Fruit fly (Drosophila melanogaster) whole organism, embryonic: Measurements from ENCODE around the gene CG43407.

ENCODE experiments used
- Awh ChIP-seq: fragments of 200-800 bp; sonication (Bioruptor generic); IDR thresholded peaks from 2 replicates; pipeline ENCODE4, ENCODE4 v1.3.6; 2022; ENCODE audit warnings: missing biosample characterization, missing genetic modification characterization
- CG14441 ChIP-seq: fragments of 200-800 bp; sonication (Bioruptor generic); IDR thresholded peaks from 2 replicates; pipeline ENCODE4 v1.3.6; 2022; ENCODE audit warnings: missing biosample characterization, missing genetic modification characterization
- CG14710 ChIP-seq: fragments of 200-800 bp; sonication (Bioruptor generic); optimal IDR thresholded peaks from 3 replicates; lab custom pipeline; 2019; ENCODE audit warnings: missing biosample characterization, mild to moderate bottlenecking, missing genetic modification characterization, moderate library complexity
- CG1647 ChIP-seq: fragments of 200-800 bp; sonication (Bioruptor generic); optimal IDR thresholded peaks from 3 replicates; lab custom pipeline; 2016; ENCODE audit warnings: missing biosample characterization, missing genetic modification characterization
- CG16813 ChIP-seq: fragments of 200-800 bp; sonication (Bioruptor generic); IDR thresholded peaks from 3 replicates; pipeline ENCODE4 v1.3.6; 2022; ENCODE audit warnings: missing biosample characterization, missing genetic modification characterization; ENCODE audit not compliant: partially characterized antibody
- CG17385 ChIP-seq: fragments of 200-800 bp; sonication (Bioruptor generic); optimal IDR thresholded peaks from 3 replicates; lab custom pipeline; 2018; ENCODE audit warnings: missing biosample characterization, mild to moderate bottlenecking, missing genetic modification characterization
- CG18262 ChIP-seq: fragments of 200-800 bp; optimal IDR thresholded peaks from 3 replicates; lab custom pipeline; 2019; ENCODE audit warnings: missing biosample characterization, mild to moderate bottlenecking, missing genetic modification characterization, moderate library complexity
- CG30431 ChIP-seq: fragments of 200-800 bp; sonication (Bioruptor generic); optimal IDR thresholded peaks from 2 replicates; lab custom pipeline; 2017; ENCODE audit warnings: missing biosample characterization, missing genetic modification characterization
- CG3163 ChIP-seq: fragments of 200-800 bp; sonication (Bioruptor generic); optimal IDR thresholded peaks from 3 replicates; lab custom pipeline; 2016; ENCODE audit warnings: missing biosample characterization, missing genetic modification characterization
- CG32767 ChIP-seq: fragments of 200-800 bp; sonication (Bioruptor generic); IDR thresholded peaks from 2 replicates; pipeline ENCODE4 v1.3.6; 2022; ENCODE audit warnings: missing biosample characterization, missing genetic modification characterization
- CG3847 ChIP-seq: fragments of 200-800 bp; sonication (Bioruptor generic); IDR thresholded peaks from 2 replicates; pipeline ENCODE4 v1.3.6; 2022; ENCODE audit warnings: missing biosample characterization, missing genetic modification characterization
- CG4282 ChIP-seq: fragments of 200-800 bp; sonication (Bioruptor generic); optimal IDR thresholded peaks from 2 replicates; lab custom pipeline; 2016; ENCODE audit warnings: missing biosample characterization, missing genetic modification characterization
- CG6272 ChIP-seq: fragments of 200-800 bp; sonication (Bioruptor generic); IDR thresholded peaks from 2 replicates; pipeline ENCODE4 v1.3.6; 2022; ENCODE audit warnings: missing biosample characterization, missing genetic modification characterization
- CG6654 ChIP-seq: fragments of 200-800 bp; sonication (Bioruptor generic); optimal IDR thresholded peaks from 2 replicates; lab custom pipeline; 2017; ENCODE audit warnings: missing biosample characterization, mild to moderate bottlenecking, missing genetic modification characterization
- CG8281 ChIP-seq: fragments of 200-800 bp; sonication (Bioruptor generic); optimal IDR thresholded peaks from 2 replicates; lab custom pipeline; 2018; ENCODE audit warnings: missing biosample characterization, mild to moderate bottlenecking, missing genetic modification characterization, moderate library complexity
- CrebB ChIP-seq: fragments of 200-800 bp; sonication (Bioruptor generic); optimal IDR thresholded peaks from 3 replicates; lab custom pipeline; 2018; ENCODE audit warnings: missing biosample characterization, mild to moderate bottlenecking, missing genetic modification characterization
- Dip2 ChIP-seq: fragments of 200-800 bp; sonication (Bioruptor generic); IDR thresholded peaks from 2 replicates; pipeline ENCODE4 v1.3.6; 2022; ENCODE audit warnings: missing biosample characterization, missing genetic modification characterization
- Dll ChIP-seq: fragments of 200-800 bp; sonication (Bioruptor generic); IDR thresholded peaks from 4 replicates; pipeline ENCODE4 v1.3.6; 2022; ENCODE audit warnings: missing biosample characterization, missing genetic modification characterization; ENCODE audit not compliant: partially characterized antibody
- HLHmδ ChIP-seq: fragments of 200-800 bp; sonication (Bioruptor generic); optimal IDR thresholded peaks from 2 replicates; lab custom pipeline; 2018; ENCODE audit warnings: missing biosample characterization, mild to moderate bottlenecking, missing genetic modification characterization, moderate library complexity
- Hey ChIP-seq: fragments of 200-800 bp; sonication (Bioruptor generic); optimal IDR thresholded peaks from 3 replicates; lab custom pipeline; 2018; ENCODE audit warnings: missing biosample characterization, mild to moderate bottlenecking, missing genetic modification characterization
- HmgD ChIP-seq: fragments of 200-800 bp; sonication (Bioruptor generic); optimal IDR thresholded peaks from 3 replicates; lab custom pipeline; 2016; ENCODE audit warnings: missing biosample characterization, missing genetic modification characterization
- Kr ChIP-seq: fragments of 200-800 bp; sonication (Bioruptor generic); optimal IDR thresholded peaks from 2 replicates; lab custom pipeline; 2017; ENCODE audit warnings: missing biosample characterization, mild to moderate bottlenecking, missing genetic modification characterization
- Lpt ChIP-seq: fragments of >200 bp; optimal IDR thresholded peaks from 2 replicates; lab custom pipeline; 2018; ENCODE audit warnings: missing biosample characterization, missing genetic modification characterization
- MBD-R2 ChIP-seq: fragments of 200-800 bp; sonication (Bioruptor generic); IDR thresholded peaks from 2 replicates; pipeline ENCODE4 v1.3.6; 2022; ENCODE audit warnings: missing biosample characterization, missing genetic modification characterization
- Mad ChIP-seq: fragments of 200-800 bp; sonication (Bioruptor generic); optimal IDR thresholded peaks from 2 replicates; lab custom pipeline; 2016; ENCODE audit warnings: missing biosample characterization, missing genetic modification characterization
- Mes4 ChIP-seq: fragments of 200-800 bp; sonication (Bioruptor generic); optimal IDR thresholded peaks from 2 replicates; lab custom pipeline; 2016; ENCODE audit warnings: missing biosample characterization, missing genetic modification characterization
- Mrtf ChIP-seq: fragments of 200-800 bp; sonication (Bioruptor generic); IDR thresholded peaks from 3 replicates; pipeline ENCODE4 v1.3.6; 2022; ENCODE audit warnings: missing biosample characterization, missing genetic modification characterization
- Oaz ChIP-seq: fragments of 200-800 bp; sonication (Bioruptor generic); IDR thresholded peaks from 2 replicates; pipeline ENCODE4 v1.3.6; 2022; ENCODE audit warnings: missing biosample characterization, missing genetic modification characterization
- Oli ChIP-seq: fragments of 200-800 bp; sonication (Bioruptor generic); optimal IDR thresholded peaks from 2 replicates; lab custom pipeline; 2018; ENCODE audit warnings: missing biosample characterization, mild to moderate bottlenecking, missing genetic modification characterization, moderate library complexity
- Side ChIP-seq: fragments of 200-800 bp; sonication (Bioruptor generic); optimal IDR thresholded peaks from 2 replicates; lab custom pipeline; 2016; ENCODE audit warnings: missing biosample characterization, missing genetic modification characterization
- Sin3A ChIP-seq: fragments of >200 bp; optimal IDR thresholded peaks from 2 replicates; lab custom pipeline; 2018
- Vsx1 ChIP-seq: fragments of 200-800 bp; sonication (Bioruptor generic); optimal IDR thresholded peaks from 2 replicates; lab custom pipeline; 2017; ENCODE audit warnings: missing biosample characterization, mild to moderate bottlenecking, missing genetic modification characterization, missing genetic modification reagents
- ato ChIP-seq: fragments of 200-800 bp; sonication (Bioruptor generic); IDR thresholded peaks from 2 replicates; pipeline ENCODE4 v1.3.6; 2022; ENCODE audit warnings: missing biosample characterization, missing genetic modification characterization; ENCODE audit not compliant: partially characterized antibody
- cas ChIP-seq: fragments of 200-800 bp; sonication (Bioruptor generic); IDR thresholded peaks from 2 replicates; pipeline ENCODE4 v1.3.6; 2022; ENCODE audit warnings: missing biosample characterization, missing genetic modification characterization
- chm ChIP-seq: fragments of 200-800 bp; sonication (Bioruptor generic); IDR thresholded peaks from 2 replicates; pipeline ENCODE4 v1.3.6; 2022; ENCODE audit warnings: missing biosample characterization, missing genetic modification characterization
- exex ChIP-seq: fragments of 200-800 bp; sonication (Bioruptor generic); optimal IDR thresholded peaks from 4 replicates; lab custom pipeline; 2018; ENCODE audit warnings: missing biosample characterization, mild to moderate bottlenecking, missing genetic modification characterization, moderate library complexity
- grau ChIP-seq: fragments of 200-800 bp; optimal IDR thresholded peaks from 3 replicates; lab custom pipeline; 2019; ENCODE audit warnings: missing biosample characterization, mild to moderate bottlenecking, missing genetic modification characterization, moderate library complexity
- gro ChIP-seq: fragments of 200-800 bp; sonication (Bioruptor generic); optimal IDR thresholded peaks from 2 replicates; lab custom pipeline; 2016; ENCODE audit warnings: missing biosample characterization, missing genetic modification characterization
- hb ChIP-seq: fragments of 200-800 bp; sonication (Bioruptor generic); IDR thresholded peaks from 3 replicates; pipeline ENCODE4 v1.3.6; 2022; ENCODE audit warnings: missing biosample characterization, missing genetic modification characterization; ENCODE audit not compliant: partially characterized antibody
- ken ChIP-seq: fragments of 200-800 bp; sonication (Bioruptor generic); IDR thresholded peaks from 3 replicates; pipeline ENCODE4 v1.3.6; 2022; ENCODE audit warnings: missing biosample characterization, missing genetic modification characterization
- onecut ChIP-seq: fragments of 200-800 bp; sonication (Bioruptor generic); IDR thresholded peaks from 2 replicates; pipeline ENCODE4 v1.3.6; 2022; ENCODE audit warnings: missing biosample characterization, missing genetic modification characterization
- pan ChIP-seq, 4 experiments: fragments of >200 bp in 3 of 4; fragments of 200-800 bp in 1 of 4; sonication (Bioruptor generic) in 1 of 4; optimal IDR thresholded peaks in 3 of 4; IDR thresholded peaks in 1 of 4; 2 replicates each; pipeline versions ENCODE4 v1.3.6 to Lab custom; 2017 to 2022; ENCODE audit warnings: missing biosample characterization in 2 of 4, missing genetic modification characterization in 2 of 4, mixed read lengths in 1 of 4
- pfk ChIP-seq: fragments of 200-800 bp; sonication (Bioruptor generic); optimal IDR thresholded peaks from 2 replicates; lab custom pipeline; 2018; ENCODE audit warnings: missing biosample characterization, mild to moderate bottlenecking, missing genetic modification characterization, moderate library complexity
- prd ChIP-seq, 3 experiments: fragments of >200 bp in 2 of 3; fragments of 200-800 bp in 1 of 3; sonication (Bioruptor generic) in 1 of 3; optimal IDR thresholded peaks in 2 of 3; IDR thresholded peaks in 1 of 3; 2 replicates in 2 of 3; 3 replicates in 1 of 3; pipeline versions ENCODE4 v1.3.6 to Lab custom; 2017 to 2022; ENCODE audit warnings: missing biosample characterization in 1 of 3, missing genetic modification characterization in 1 of 3
- run ChIP-seq: fragments of 200-800 bp; sonication (Bioruptor generic); optimal IDR thresholded peaks from 3 replicates; lab custom pipeline; 2018; ENCODE audit warnings: missing biosample characterization, mild to moderate bottlenecking, missing genetic modification characterization
- sima ChIP-seq: fragments of 200-800 bp; sonication (Bioruptor generic); optimal IDR thresholded peaks from 2 replicates; lab custom pipeline; 2016; ENCODE audit warnings: missing biosample characterization, missing genetic modification characterization
- sisA ChIP-seq: fragments of 200-800 bp; sonication (Bioruptor generic); IDR thresholded peaks from 2 replicates; pipeline ENCODE4 v1.3.6; 2022; ENCODE audit warnings: missing biosample characterization, missing genetic modification characterization
- ssp ChIP-seq: fragments of 200-800 bp; sonication (Bioruptor generic); IDR thresholded peaks from 2 replicates; pipeline ENCODE4 v1.3.6; 2022; ENCODE audit warnings: missing biosample characterization, missing genetic modification characterization
- wdn ChIP-seq: fragments of 200-800 bp; sonication (Bioruptor generic); IDR thresholded peaks from 2 replicates; pipeline ENCODE4 v1.3.6; 2022; ENCODE audit warnings: missing biosample characterization, missing genetic modification characterization
- wek ChIP-seq: fragments of 200-800 bp; sonication (Bioruptor generic); optimal IDR thresholded peaks from 3 replicates; lab custom pipeline; 2018; ENCODE audit warnings: missing biosample characterization, mild to moderate bottlenecking, missing genetic modification characterization, moderate library complexity

Gene CG43407

DNA sequence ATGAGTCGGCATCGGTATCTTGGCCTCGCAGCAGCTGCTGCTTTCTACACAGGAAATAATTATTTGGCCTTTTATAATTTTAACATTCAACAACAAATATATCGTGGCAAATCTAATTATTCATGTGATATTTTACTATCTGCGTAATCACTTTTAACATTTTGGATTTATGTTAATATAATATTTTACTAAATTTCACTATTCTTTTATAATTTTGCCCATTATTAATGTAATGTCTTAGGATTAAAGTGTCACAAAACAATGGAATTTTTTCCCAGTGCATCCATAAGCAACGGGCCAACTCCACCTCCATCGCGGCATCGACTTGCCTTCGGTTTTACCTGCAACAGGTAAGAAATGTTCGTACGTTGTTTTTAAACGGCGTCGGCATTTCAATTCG lies 10.7 kb downstream of the CG43407 start (continued):
- TF ChIP-seq CG1647 (no peak), CG4282 (GFP tag; lab: Kevin White, UChicago) (no peak), MBD-R2 (GFP tag; lab: Robert Waterston, UW) (no peak), CG3163 (GFP tag; lab: Kevin White, UChicago) (no peak), sisA (GFP tag; lab: Robert Waterston, UW) (peak; percentile 65), CG18262 (tag; lab: Kevin White, UChicago) (peak; percentile 97), run (tag; lab: Kevin White, UChicago) (peak; percentile 79), ken (GFP tag; lab: Robert Waterston, UW) (no peak), Awh (peak; percentile 74), sima (GFP tag; lab: Kevin White, UChicago) (no peak), gro (GFP tag; lab: Kevin White, UChicago) (no peak), CG3847 (GFP tag; lab: Robert Waterston, UW) (peak; percentile 43; the same call in 1 of the 2 replicates), CrebB (tag; lab: Kevin White, UChicago) (peak; percentile 53), CG16813 (GFP tag; lab: Robert Waterston, UW) (no peak), ssp (peak; percentile 60), Dll (no peak), Lpt (GFP tag; lab: Kevin White, UChicago) (no peak), Kr (GFP tag; lab: Kevin White, UChicago) (no peak), Oaz (GFP tag; lab: Robert Waterston, UW) (0 out of 2 replicates have a peak, but pooled peaks have one; percentile 15), pan (optimal IDR thresholded peaks at IDR 0.05; lab: Kevin White, UChicago) (no peak), pan (GFP tag; optimal IDR thresholded peaks at IDR 0.05 in 1 of 2, IDR thresholded peaks at IDR 0.05 in 1 of 2) (peak in 1 of 2 experiments; percentile 79), Mad (GFP tag; lab: Kevin White, UChicago) (peak; percentile 38), CG14441 (peak; percentile 56; the same call in 1 of the 2 replicates), CG6654 (GFP tag; lab: Kevin White, UChicago) (peak; percentile 54), exex (tag; lab: Kevin White, UChicago) (peak; percentile 1), HLHmδ (GFP tag; lab: Kevin White, UChicago) (no peak), Mrtf (GFP tag; lab: Robert Waterston, UW) (peak; percentile 50; the same call in 2 of the 3 replicates), cas (GFP tag; lab: Robert Waterston, UW) (no peak), ato (GFP tag; lab: Robert Waterston, UW) (no peak), Oli (peak; percentile 90), Dip2 (GFP tag; lab: Robert Waterston, UW) (no peak), prd (optimal IDR thresholded peaks at IDR 0.05; lab: Kevin White, UChicago) (no peak), prd (GFP tag; IDR thresholded peaks at IDR 0.05; lab: Robert Waterston, UW) (peak; percentile 91), hb (GFP tag; lab: Robert Waterston, UW) (no peak), wdn (no peak), Mes4 (GFP tag; lab: Kevin White, UChicago) (peak; percentile 6), Vsx1 (GFP tag; lab: Kevin White, UChicago) (peak; percentile 61), CG32767 (GFP tag; lab: Robert Waterston, UW) (peak; percentile 69; the same call in 1 of the 2 replicates), wek (GFP tag; lab: Kevin White, UChicago) (no peak), CG30431 (GFP tag; lab: Kevin White, UChicago) (peak; percentile 56), grau (tag; lab: Kevin White, UChicago) (peak; percentile 89), CG14710 (peak; percentile 96), CG8281 (tag; lab: Kevin White, UChicago) (peak; percentile 63), pfk (GFP tag; lab: Kevin White, UChicago) (no peak), HmgD (GFP tag; lab: Kevin White, UChicago) (no peak), chm (GFP tag; lab: Robert Waterston, UW) (no peak; the same call in 1 of the 2 replicates), Sin3A (lab: Kevin White, UChicago) (no peak), onecut (peak; percentile 55), Hey (tag; lab: Kevin White, UChicago) (no peak), CG6272 (peak; percentile 43; the same call in 1 of the 2 replicates), CG17385 (GFP tag; lab: Kevin White, UChicago) (peak; percentile 79), Side (GFP tag; lab: Kevin White, UChicago) (no peak)
